Fruit fly (Drosophila melanogaster) S2 (cell line): Measurements from ENCODE around the gene Tssk.

Experiments
- CG8478 ChIP-seq: fragments of >200 bp; optimal IDR thresholded peaks from 2 replicates; lab custom pipeline; 2018
- CTCF ChIP-seq, 2 experiments: fragments of >200 bp; optimal IDR thresholded peaks; 2 replicates each; lab custom pipeline; 2018

dm6 chr3R:18572845-18573490 is 25.5 kb upstream of the Tssk start, which contains the start of the genes CG7694 and fray:
- no peak for TF ChIP-seq CTCF (optimal IDR thresholded peaks at IDR 0.05; lab: Kevin White, UChicago)
- no peak for TF ChIP-seq CG8478 (lab: Kevin White, UChicago)
